Worm (Caenorhabditis elegans) whole organism, L1 larva: ENCODE measurements around the gene nspe-7.

ENCODE experiments used
- C04F5.9 ChIP-seq: sonication (generic microtip); optimal IDR thresholded peaks from 2 replicates; lab custom pipeline; 2016; ENCODE audit warnings: missing genetic modification characterization, missing compliant biosample characterization
- C16A3.4 ChIP-seq: fragments of 150-350 bp; optimal IDR thresholded peaks from 2 replicates; lab custom pipeline; 2014; ENCODE audit warnings: missing biosample characterization, missing genetic modification characterization
- blmp-1 ChIP-seq: fragments of 150-350 bp; optimal IDR thresholded peaks from 2 replicates; lab custom pipeline; 2014; ENCODE audit warnings: missing biosample characterization, missing genetic modification characterization
- ceh-63 ChIP-seq: fragments of 200-800 bp; sonication (Bioruptor generic); optimal IDR thresholded peaks from 2 replicates; lab custom pipeline; 2018; ENCODE audit warnings: mild to moderate bottlenecking, missing genetic modification characterization, missing compliant biosample characterization
- ceh-8 ChIP-seq: fragments of 200-800 bp; sonication (Bioruptor generic); optimal IDR thresholded peaks from 2 replicates; lab custom pipeline; 2018; ENCODE audit warnings: mild to moderate bottlenecking, missing genetic modification characterization, moderate library complexity, missing compliant biosample characterization
- ceh-82 ChIP-seq, 3 experiments: fragments of 150-350 bp in 1 of 3; sonication (generic microtip) in 2 of 3; optimal IDR thresholded peaks; 2 replicates each; lab custom pipeline; 2014 to 2017; ENCODE audit warnings: missing biosample characterization in 3 of 3, missing genetic modification characterization in 3 of 3
- ceh-88 ChIP-seq: fragments of 200-800 bp; sonication (Bioruptor generic); IDR thresholded peaks from 2 replicates; pipeline ENCODE4 v1.3.6; 2022; ENCODE audit warnings: missing genetic modification characterization, missing compliant biosample characterization
- ces-1 ChIP-seq: fragments of 150-350 bp; optimal IDR thresholded peaks from 2 replicates; lab custom pipeline; 2014; ENCODE audit warnings: missing biosample characterization, missing genetic modification reagents, missing genetic modification characterization
- dpl-1 ChIP-seq, 3 experiments: fragments of 150-350 bp in 2 of 3; sonication (generic microtip) in 1 of 3; optimal IDR thresholded peaks; 2 replicates each; lab custom pipeline; 2014 to 2017; ENCODE audit warnings: missing biosample characterization in 3 of 3, missing genetic modification characterization in 3 of 3, missing genetic modification reagents in 3 of 3
- efl-3 ChIP-seq: fragments of 200-800 bp; sonication (Bioruptor generic); optimal IDR thresholded peaks from 2 replicates; lab custom pipeline; 2018; ENCODE audit warnings: mild to moderate bottlenecking, missing genetic modification characterization, missing compliant biosample characterization
- egl-13 ChIP-seq: sonication (generic microtip); optimal IDR thresholded peaks from 2 replicates; lab custom pipeline; 2016; ENCODE audit warnings: missing genotype, missing genetic modification reagents, missing genetic modification characterization, missing compliant biosample characterization
- egl-27 ChIP-seq, 2 experiments: fragments of 150-350 bp in 1 of 2; sonication (generic microtip); optimal IDR thresholded peaks; 3 replicates each; lab custom pipeline; 2017 to 2018; ENCODE audit warnings: missing biosample characterization in 2 of 2, missing genetic modification characterization in 2 of 2, missing genetic modification reagents in 2 of 2
- elt-3 ChIP-seq, 6 experiments: fragments of 150-350 bp in 1 of 6; sonication (generic microtip); optimal IDR thresholded peaks; 2 replicates each; lab custom pipeline; 2017 to 2018; ENCODE audit warnings: missing biosample characterization in 6 of 6, missing genetic modification characterization in 6 of 6, inconsistent platforms in 1 of 6
- fkh-10 ChIP-seq: sonication (generic microtip); optimal IDR thresholded peaks from 2 replicates; lab custom pipeline; 2017; ENCODE audit warnings: missing biosample characterization, missing genetic modification reagents, missing genetic modification characterization
- fkh-4 ChIP-seq: sonication (generic microtip); optimal IDR thresholded peaks from 2 replicates; lab custom pipeline; 2016; ENCODE audit warnings: missing compliant biosample characterization, missing genetic modification characterization, borderline replicate concordance
- fkh-8 ChIP-seq: sonication (generic microtip); optimal IDR thresholded peaks from 2 replicates; lab custom pipeline; 2016; ENCODE audit warnings: mild to moderate bottlenecking, missing genetic modification characterization, missing compliant biosample characterization
- hlh-17 ChIP-seq: fragments of 200-800 bp; sonication (Bioruptor generic); optimal IDR thresholded peaks from 2 replicates; lab custom pipeline; 2018; ENCODE audit warnings: missing genetic modification characterization, mild to moderate bottlenecking, missing compliant biosample characterization, moderate library complexity, borderline replicate concordance
- hlh-4 ChIP-seq: sonication (generic microtip); optimal IDR thresholded peaks from 2 replicates; lab custom pipeline; 2016; ENCODE audit warnings: mild to moderate bottlenecking, missing genetic modification characterization, missing compliant biosample characterization
- hpl-2 ChIP-seq: fragments of 150-350 bp; optimal IDR thresholded peaks from 2 replicates; lab custom pipeline; 2014; ENCODE audit warnings: missing biosample characterization, missing genetic modification reagents, missing genetic modification characterization
- irx-1 ChIP-seq: sonication (generic microtip); optimal IDR thresholded peaks from 2 replicates; lab custom pipeline; 2016; ENCODE audit warnings: missing genetic modification characterization, missing compliant biosample characterization
- isw-1 ChIP-seq: fragments of 200-800 bp; sonication (Bioruptor generic); IDR thresholded peaks from 2 replicates; pipeline ENCODE4 v1.3.6; 2022; ENCODE audit warnings: missing genetic modification characterization, missing compliant biosample characterization
- lin-14 ChIP-seq: fragments of 200-800 bp; sonication (Bioruptor generic); optimal IDR thresholded peaks from 2 replicates; lab custom pipeline; 2018; ENCODE audit warnings: mild to moderate bottlenecking, missing genetic modification characterization, moderate library complexity, missing compliant biosample characterization
- lin-15B ChIP-seq: fragments of 150-350 bp; sonication (generic microtip); optimal IDR thresholded peaks from 3 replicates; lab custom pipeline; 2014; ENCODE audit warnings: missing biosample characterization, missing genetic modification characterization
- lin-39 ChIP-seq: fragments of 150-350 bp; optimal IDR thresholded peaks from 2 replicates; lab custom pipeline; 2014; ENCODE audit warnings: missing biosample characterization, missing genetic modification reagents, missing genetic modification characterization
- mab-9 ChIP-seq: fragments of 200-800 bp; sonication (Bioruptor generic); IDR thresholded peaks from 2 replicates; pipeline ENCODE4 v1.3.6; 2022; ENCODE audit warnings: missing genetic modification reagents, missing genetic modification characterization, missing compliant biosample characterization
- mdl-1 ChIP-seq, 2 experiments: fragments of 150-350 bp; optimal IDR thresholded peaks; 2 replicates each; lab custom pipeline; 2014 to 2017; ENCODE audit warnings: missing biosample characterization in 2 of 2, missing genetic modification characterization in 2 of 2, inconsistent platforms in 1 of 2
- mef-2 ChIP-seq: fragments of 150-350 bp; optimal IDR thresholded peaks from 2 replicates; lab custom pipeline; 2014; ENCODE audit warnings: missing biosample characterization, missing genetic modification characterization
- mep-1 ChIP-seq: fragments of 150-350 bp; optimal IDR thresholded peaks from 2 replicates; lab custom pipeline; 2014; ENCODE audit warnings: missing biosample characterization, missing genetic modification characterization
- nhr-19 ChIP-seq: fragments of 200-800 bp; sonication (Bioruptor generic); conservative IDR thresholded peaks from 2 replicates; pipeline ENCODE4 v1.3.6; 2022; ENCODE audit warnings: missing genetic modification characterization, missing compliant biosample characterization
- nhr-28 ChIP-seq: fragments of 150-350 bp; optimal IDR thresholded peaks from 2 replicates; lab custom pipeline; 2014; ENCODE audit warnings: missing biosample characterization, missing genetic modification characterization
- nhr-47 ChIP-seq: sonication (generic microtip); optimal IDR thresholded peaks from 2 replicates; lab custom pipeline; 2016; ENCODE audit warnings: mild to moderate bottlenecking, missing genetic modification characterization, moderate library complexity, missing compliant biosample characterization
- nhr-71 ChIP-seq: sonication (generic microtip); optimal IDR thresholded peaks from 2 replicates; lab custom pipeline; 2016; ENCODE audit warnings: mild to moderate bottlenecking, missing genetic modification characterization, moderate library complexity, missing compliant biosample characterization
- nhr-76 ChIP-seq: sonication (generic microtip); optimal IDR thresholded peaks from 2 replicates; lab custom pipeline; 2017; ENCODE audit warnings: missing biosample characterization, missing genetic modification characterization
- nhr-77 ChIP-seq: fragments of 150-350 bp; optimal IDR thresholded peaks from 2 replicates; lab custom pipeline; 2014; ENCODE audit warnings: missing biosample characterization, missing genetic modification characterization
- nhr-84 ChIP-seq: sonication (generic microtip); optimal IDR thresholded peaks from 2 replicates; lab custom pipeline; 2017; ENCODE audit warnings: missing biosample characterization, missing genetic modification characterization
- nhr-90 ChIP-seq: sonication (generic microtip); optimal IDR thresholded peaks from 2 replicates; lab custom pipeline; 2016; ENCODE audit warnings: mild to moderate bottlenecking, missing genetic modification characterization, missing compliant biosample characterization; ENCODE audit not compliant: poor library complexity
- pax-3 ChIP-seq: fragments of 200-800 bp; sonication (Bioruptor generic); optimal IDR thresholded peaks from 2 replicates; lab custom pipeline; 2018; ENCODE audit warnings: mild to moderate bottlenecking, missing genetic modification characterization, moderate library complexity, missing compliant biosample characterization
- pqm-1 ChIP-seq: sonication (generic microtip); optimal IDR thresholded peaks from 3 replicates; lab custom pipeline; 2017; ENCODE audit warnings: missing biosample characterization, missing genetic modification characterization
- skn-1 ChIP-seq: fragments of 150-350 bp; optimal IDR thresholded peaks from 2 replicates; lab custom pipeline; 2014; ENCODE audit warnings: missing biosample characterization, missing genetic modification characterization
- snpc-4 ChIP-seq: fragments of 150-350 bp; optimal IDR thresholded peaks from 2 replicates; lab custom pipeline; 2014; ENCODE audit warnings: missing biosample characterization, missing genetic modification characterization
- sptf-1 ChIP-seq: fragments of 150-350 bp; optimal IDR thresholded peaks from 2 replicates; lab custom pipeline; 2014; ENCODE audit warnings: missing biosample characterization, missing genetic modification characterization
- swsn-7 ChIP-seq: sonication (generic microtip); optimal IDR thresholded peaks from 2 replicates; lab custom pipeline; 2016; ENCODE audit warnings: missing genetic modification characterization, missing compliant biosample characterization
- tbx-2 ChIP-seq: sonication (generic microtip); optimal IDR thresholded peaks from 2 replicates; lab custom pipeline; 2016; ENCODE audit warnings: missing genetic modification characterization, missing compliant biosample characterization
- tlp-1 ChIP-seq: fragments of 150-350 bp; optimal IDR thresholded peaks from 2 replicates; lab custom pipeline; 2014; ENCODE audit warnings: missing biosample characterization, missing genetic modification characterization
- unc-130 ChIP-seq: fragments of 150-350 bp; optimal IDR thresholded peaks from 2 replicates; lab custom pipeline; 2017; ENCODE audit warnings: missing biosample characterization, missing genetic modification characterization, inconsistent platforms
- unc-86 ChIP-seq: sonication (generic microtip); optimal IDR thresholded peaks from 2 replicates; lab custom pipeline; 2016; ENCODE audit warnings: missing genetic modification characterization, missing compliant biosample characterization
- unc-98 ChIP-seq: fragments of 200-800 bp; sonication (Bioruptor generic); IDR thresholded peaks from 2 replicates; pipeline ENCODE4 v1.3.6; 2022; ENCODE audit warnings: missing genetic modification characterization, missing compliant biosample characterization
- vab-15 ChIP-seq: sonication (generic microtip); optimal IDR thresholded peaks from 2 replicates; lab custom pipeline; 2017; ENCODE audit warnings: missing genotype, mild to moderate bottlenecking, missing genetic modification characterization, missing compliant biosample characterization
- zag-1 ChIP-seq: fragments of 150-350 bp; optimal IDR thresholded peaks from 2 replicates; lab custom pipeline; 2014; ENCODE audit warnings: missing biosample characterization, missing genetic modification characterization
- zip-4 ChIP-seq: fragments of 200-800 bp; sonication (Bioruptor generic); optimal IDR thresholded peaks from 2 replicates; lab custom pipeline; 2018; ENCODE audit warnings: mild to moderate bottlenecking, missing genetic modification characterization, moderate library complexity, missing compliant biosample characterization

The nspe-7 gene

ce11 chrII:12603667-12604621 lies 23.0 kb upstream of the nspe-7 start, which contains the start of the genes ceh-100 and lips-15 (continued):
- TF ChIP-seq C04F5.9 (tag; lab: Kevin White, UChicago) (no peak), sptf-1 (no peak), fkh-8 (no peak), isw-1 (GFP tag; lab: Robert Waterston, UW) (no peak), snpc-4 (tag; lab: Kevin White, UChicago) (peak; percentile 16), lin-39 (tag; lab: Kevin White, UChicago) (no peak), C16A3.4 (tag; lab: Kevin White, UChicago) (peak; percentile 8), nhr-90 (no peak), nhr-77 (tag; lab: Kevin White, UChicago) (no peak), fkh-4 (tag; lab: Kevin White, UChicago) (no peak), ceh-8 (GFP tag; lab: Kevin White, UChicago) (no peak), swsn-7 (tag; lab: Kevin White, UChicago) (no peak), tlp-1 (tag; lab: Kevin White, UChicago) (no peak), hpl-2 (no peak), tbx-2 (tag; lab: Kevin White, UChicago) (peak; percentile 8), egl-13 (tag; lab: Kevin White, UChicago) (no peak), unc-98 (no peak), hlh-17 (GFP tag; lab: Kevin White, UChicago) (no peak), ces-1 (GFP tag; lab: Kevin White, UChicago) (no peak), mef-2 (tag; lab: Kevin White, UChicago) (no peak), nhr-76 (tag; lab: Kevin White, UChicago) (no peak), mep-1 (peak; percentile 33), nhr-19 (GFP tag; lab: Robert Waterston, UW) (no peak), pax-3 (tag; lab: Kevin White, UChicago) (no peak), elt-3 (tag; optimal IDR thresholded peaks at IDR 0.05; lab: Kevin White, UChicago) (peak in 1 of 6 experiments; percentile 16), fkh-10 (GFP tag; lab: Kevin White, UChicago) (no peak), nhr-28 (tag; lab: Kevin White, UChicago) (no peak), nhr-47 (tag; lab: Kevin White, UChicago) (no peak), efl-3 (GFP tag; lab: Kevin White, UChicago) (no peak), zip-4 (GFP tag; lab: Kevin White, UChicago) (no peak), unc-86 (tag; lab: Kevin White, UChicago) (no peak), ceh-88 (GFP tag; lab: Robert Waterston, UW) (no peak), zag-1 (tag; lab: Kevin White, UChicago) (no peak), mab-9 (GFP tag; lab: Robert Waterston, UW) (no peak), nhr-84 (tag; lab: Kevin White, UChicago) (no peak), lin-15B (tag; lab: Kevin White, UChicago) (peak; percentile 76), irx-1 (tag; lab: Kevin White, UChicago) (no peak), mdl-1 (tag; optimal IDR thresholded peaks at IDR 0.05; lab: Kevin White, UChicago) (no peak), dpl-1 (GFP tag; optimal IDR thresholded peaks at IDR 0.05; lab: Kevin White, UChicago) (peak; percentile 13 to 70 (median 45))

- no peak for TF ChIP-seq mdl-1 (tag; optimal IDR thresholded peaks at IDR 0.05; lab: Kevin White, UChicago)
- no peak for TF ChIP-seq egl-27 (tag; optimal IDR thresholded peaks at IDR 0.05; lab: Kevin White, UChicago)
- TF ChIP-seq nhr-28 (tag; lab: Kevin White, UChicago): no peak
- TF ChIP-seq tbx-2 (tag; lab: Kevin White, UChicago): no peak
- TF ChIP-seq hlh-4 (tag; lab: Kevin White, UChicago): no peak
- TF ChIP-seq vab-15: no peak
- no peak for TF ChIP-seq ceh-82 (tag; optimal IDR thresholded peaks at IDR 0.05; lab: Kevin White, UChicago)
- TF ChIP-seq skn-1 (tag; lab: Kevin White, UChicago): no peak
- no peak for TF ChIP-seq mep-1
- no peak for TF ChIP-seq ceh-63
- no peak for TF ChIP-seq unc-98
- TF ChIP-seq unc-130 (tag; lab: Kevin White, UChicago): no peak
- no peak for TF ChIP-seq pqm-1 (tag; lab: Kevin White, UChicago)
- no peak for TF ChIP-seq lin-14 (GFP tag; lab: Kevin White, UChicago)
- no peak for TF ChIP-seq zip-4 (GFP tag; lab: Kevin White, UChicago)
- TF ChIP-seq nhr-76 (tag; lab: Kevin White, UChicago): no peak
- no peak for TF ChIP-seq blmp-1 (tag; lab: Kevin White, UChicago)
- TF ChIP-seq nhr-71 (tag; lab: Kevin White, UChicago): no peak
Observed at ce11 chrII:12606108-12606507, 20.9 kb upstream of the nspe-7 start.
